Worm (Caenorhabditis elegans): ENCODE results near the gene snx-13.

DNA sequence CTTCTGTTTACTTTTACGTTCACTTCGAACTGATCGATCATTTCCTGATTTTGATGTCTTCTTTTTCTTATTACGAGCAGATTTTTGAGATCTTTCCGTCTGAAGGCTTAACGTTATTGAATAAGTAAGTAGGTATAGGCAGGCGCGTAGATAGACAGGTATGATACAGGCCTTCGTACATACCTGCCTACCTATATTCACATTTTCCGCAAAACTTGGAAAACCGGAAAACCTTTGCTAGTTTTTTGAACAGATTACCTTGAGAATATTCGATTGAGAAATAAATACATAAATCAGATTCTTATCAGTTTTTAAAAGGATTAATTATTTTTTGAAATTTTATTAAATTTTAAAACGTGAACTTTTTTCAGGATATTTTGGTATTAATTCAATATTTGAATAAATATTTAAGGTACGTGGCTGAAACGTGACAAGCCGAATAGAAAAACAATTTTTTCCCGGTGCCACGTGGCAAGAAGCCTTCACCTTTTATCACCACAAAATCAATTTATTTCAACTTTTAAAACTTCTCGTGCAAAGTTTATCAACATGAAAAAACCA is 43.9 kb upstream of the snx-13 start, which contains the start of the genes Y116A8C.37 and Y116A8C.38:
- TF ChIP-seq drap-1 (GFP tag; optimal IDR thresholded peaks at IDR 0.05) (no peak), ztf-11 (tag; optimal IDR thresholded peaks at IDR 0.05) (no peak), bed-3 (GFP tag; optimal IDR thresholded peaks at IDR 0.05) (no peak), sptf-1 (tag; optimal IDR thresholded peaks at IDR 0.05) (no peak), blmp-1 (tag; optimal IDR thresholded peaks at IDR 0.05) (no peak), unc-62 (GFP tag; optimal IDR thresholded peaks at IDR 0.05) (no peak), unc-39 (tag; optimal IDR thresholded peaks at IDR 0.05) (no peak), snpc-4 (tag; optimal IDR thresholded peaks at IDR 0.05) (no peak), lin-13 (tag; optimal IDR thresholded peaks at IDR 0.05) (no peak), mep-1 (tag; optimal IDR thresholded peaks at IDR 0.05) (no peak), tbx-8 (GFP tag; optimal IDR thresholded peaks at IDR 0.05) (no peak), nhr-2 (tag; optimal IDR thresholded peaks at IDR 0.05) (no peak)

Measured in whole organism, mixed stage, embryonic.